Worm (Caenorhabditis elegans) whole organism, L1 larva: ENCODE measurements around the gene Y51H4A.5.
"Not testable (repeated sequence)": the region's sequence is repeated elsewhere in the genome, so short reads cannot be mapped to it uniquely, and the experiment has no call there.

Experiments used
- ceh-82 ChIP-seq, 3 experiments: fragments of 150-350 bp in 1 of 3; sonication (generic microtip) in 2 of 3; optimal IDR thresholded peaks; 2 replicates each; lab custom pipeline; 2014 to 2017; ENCODE audit warnings: missing biosample characterization in 3 of 3, missing genetic modification characterization in 3 of 3
- ceh-88 ChIP-seq: fragments of 200-800 bp; sonication (Bioruptor generic); IDR thresholded peaks from 2 replicates; pipeline ENCODE4 v1.3.6; 2022; ENCODE audit warnings: missing genetic modification characterization, missing compliant biosample characterization
- ces-1 ChIP-seq: fragments of 150-350 bp; optimal IDR thresholded peaks from 2 replicates; lab custom pipeline; 2014; ENCODE audit warnings: missing biosample characterization, missing genetic modification reagents, missing genetic modification characterization
- dpl-1 ChIP-seq, 3 experiments: fragments of 150-350 bp in 2 of 3; sonication (generic microtip) in 1 of 3; optimal IDR thresholded peaks; 2 replicates each; lab custom pipeline; 2014 to 2017; ENCODE audit warnings: missing biosample characterization in 3 of 3, missing genetic modification characterization in 3 of 3, missing genetic modification reagents in 3 of 3
- dsc-1 ChIP-seq: sonication (generic microtip); optimal IDR thresholded peaks from 2 replicates; lab custom pipeline; 2016; ENCODE audit warnings: mild to moderate bottlenecking, missing genetic modification characterization, missing compliant biosample characterization
- elt-2 ChIP-seq: sonication (generic microtip); optimal IDR thresholded peaks from 2 replicates; lab custom pipeline; 2016; ENCODE audit warnings: missing genetic modification characterization, mild to moderate bottlenecking, inconsistent platforms, missing compliant biosample characterization, missing genetic modification reagents
- grh-1 ChIP-seq: fragments of 200-800 bp; sonication (Bioruptor generic); IDR thresholded peaks from 2 replicates; pipeline ENCODE4 v1.3.6; 2022; ENCODE audit warnings: missing genetic modification reagents, missing genetic modification characterization, missing compliant biosample characterization
- lin-13 ChIP-seq: fragments of 150-350 bp; optimal IDR thresholded peaks from 2 replicates; lab custom pipeline; 2014; ENCODE audit warnings: missing biosample characterization, missing genetic modification reagents, missing genetic modification characterization
- lin-14 ChIP-seq: fragments of 200-800 bp; sonication (Bioruptor generic); optimal IDR thresholded peaks from 2 replicates; lab custom pipeline; 2018; ENCODE audit warnings: mild to moderate bottlenecking, missing genetic modification characterization, moderate library complexity, missing compliant biosample characterization
- mab-9 ChIP-seq: fragments of 200-800 bp; sonication (Bioruptor generic); IDR thresholded peaks from 2 replicates; pipeline ENCODE4 v1.3.6; 2022; ENCODE audit warnings: missing genetic modification reagents, missing genetic modification characterization, missing compliant biosample characterization
- mdl-1 ChIP-seq, 2 experiments: fragments of 150-350 bp; optimal IDR thresholded peaks; 2 replicates each; lab custom pipeline; 2014 to 2017; ENCODE audit warnings: missing biosample characterization in 2 of 2, missing genetic modification characterization in 2 of 2, inconsistent platforms in 1 of 2
- nhr-47 ChIP-seq: sonication (generic microtip); optimal IDR thresholded peaks from 2 replicates; lab custom pipeline; 2016; ENCODE audit warnings: mild to moderate bottlenecking, missing genetic modification characterization, moderate library complexity, missing compliant biosample characterization
- nhr-90 ChIP-seq: sonication (generic microtip); optimal IDR thresholded peaks from 2 replicates; lab custom pipeline; 2016; ENCODE audit warnings: mild to moderate bottlenecking, missing genetic modification characterization, missing compliant biosample characterization; ENCODE audit not compliant: poor library complexity
- pag-3 ChIP-seq: sonication (generic microtip); optimal IDR thresholded peaks from 2 replicates; lab custom pipeline; 2017; ENCODE audit warnings: missing genetic modification characterization, mild to moderate bottlenecking, missing compliant biosample characterization, antibody characterized with exemption, borderline replicate concordance; ENCODE audit not compliant: insufficient read depth
- pax-3 ChIP-seq: fragments of 200-800 bp; sonication (Bioruptor generic); optimal IDR thresholded peaks from 2 replicates; lab custom pipeline; 2018; ENCODE audit warnings: mild to moderate bottlenecking, missing genetic modification characterization, moderate library complexity, missing compliant biosample characterization
- skn-1 ChIP-seq: fragments of 150-350 bp; optimal IDR thresholded peaks from 2 replicates; lab custom pipeline; 2014; ENCODE audit warnings: missing biosample characterization, missing genetic modification characterization
- snpc-4 ChIP-seq: fragments of 150-350 bp; optimal IDR thresholded peaks from 2 replicates; lab custom pipeline; 2014; ENCODE audit warnings: missing biosample characterization, missing genetic modification characterization
- snu-23 ChIP-seq: sonication (generic microtip); optimal IDR thresholded peaks from 2 replicates; lab custom pipeline; 2016; ENCODE audit warnings: missing genetic modification characterization, missing compliant biosample characterization
- unc-62 ChIP-seq: fragments of 150-350 bp; optimal IDR thresholded peaks from 2 replicates; lab custom pipeline; 2014; ENCODE audit warnings: missing biosample characterization, missing genetic modification reagents, missing genetic modification characterization
- unc-86 ChIP-seq: sonication (generic microtip); optimal IDR thresholded peaks from 2 replicates; lab custom pipeline; 2016; ENCODE audit warnings: missing genetic modification characterization, missing compliant biosample characterization
- vab-15 ChIP-seq: sonication (generic microtip); optimal IDR thresholded peaks from 2 replicates; lab custom pipeline; 2017; ENCODE audit warnings: missing genotype, mild to moderate bottlenecking, missing genetic modification characterization, missing compliant biosample characterization

The Y51H4A.5 gene

DNA sequence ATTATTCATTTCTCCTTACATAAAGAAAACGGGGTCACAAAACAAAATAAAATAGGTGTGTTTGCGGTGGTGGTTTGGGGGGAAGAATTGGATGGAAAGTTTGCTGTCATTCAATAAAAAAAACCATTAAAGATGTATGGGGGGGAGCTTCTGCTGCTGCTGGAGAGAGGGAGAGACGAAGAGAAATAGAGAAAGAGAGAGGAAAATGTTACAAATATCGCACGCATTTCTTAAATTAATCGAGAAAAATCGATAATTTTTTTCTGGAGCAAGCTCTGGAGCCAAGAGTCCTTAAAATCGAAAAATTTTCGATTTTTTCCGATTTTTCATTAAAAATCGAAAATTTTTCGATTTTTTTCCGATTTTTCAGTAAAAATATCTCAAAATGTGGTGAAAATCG is 43.1 kb downstream of the Y51H4A.5 start:
- TF ChIP-seq lin-14 (GFP tag; lab: Kevin White, UChicago) (peak; percentile 6), ceh-88 (GFP tag; lab: Robert Waterston, UW) (no peak), dsc-1 (tag; lab: Kevin White, UChicago) (peak; percentile 47)

DNA sequence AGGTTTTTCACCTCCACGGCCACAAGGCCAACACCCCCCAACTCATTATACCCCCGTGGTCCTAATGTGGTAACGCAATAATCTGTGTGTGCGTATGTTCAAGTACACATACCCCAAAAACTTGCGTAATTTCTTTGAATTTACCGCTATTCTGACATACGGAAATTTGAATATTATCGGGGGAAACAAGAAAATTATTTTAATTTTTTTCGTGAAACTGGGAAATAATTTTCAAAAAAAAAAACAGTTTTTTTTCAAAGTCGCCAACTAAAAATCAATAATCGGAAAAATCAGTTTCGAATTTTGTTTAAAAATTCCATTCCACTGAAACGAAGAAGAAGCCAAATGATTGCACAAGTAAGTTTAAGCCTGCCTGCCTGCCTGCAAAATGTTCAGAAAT is 45.0 kb downstream of the Y51H4A.5 start, which contains the start of gene Y51H4A.938:
Gene Y51H4A.938, plus strand, starts transcription at position 301 of the 400 bp plus-strand sequence.
- not testable (repeated sequence) for TF ChIP-seq mab-9, unc-86, skn-1

DNA sequence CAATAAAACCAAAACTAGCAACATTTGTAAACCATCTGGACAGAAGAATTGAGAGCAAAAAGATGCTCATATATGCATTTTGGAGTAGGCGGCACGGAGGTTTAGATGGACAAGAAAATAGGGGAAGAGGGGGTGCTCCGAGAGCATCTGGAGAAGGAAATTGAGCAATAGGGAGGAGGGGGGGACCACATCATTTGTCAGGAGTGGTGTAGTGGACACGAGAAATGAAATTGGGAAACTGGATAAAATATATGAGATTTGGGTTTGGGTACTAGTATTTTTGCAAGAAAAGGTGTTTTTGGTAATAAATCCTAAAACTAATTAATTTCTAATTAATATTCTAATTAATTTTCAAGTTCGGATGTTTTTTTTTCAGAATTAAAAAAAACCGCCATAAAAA is 48.8 kb downstream of the Y51H4A.5 start, which contains the start of gene Y51H4A.1:
Gene Y51H4A.1, minus strand, starts transcription at position 127 of the 400 bp plus-strand sequence.
- TF ChIP-seq lin-14 (GFP tag; lab: Kevin White, UChicago) (peak; percentile 27), nhr-90 (no peak), unc-62 (GFP tag; lab: Kevin White, UChicago) (no peak)

DNA sequence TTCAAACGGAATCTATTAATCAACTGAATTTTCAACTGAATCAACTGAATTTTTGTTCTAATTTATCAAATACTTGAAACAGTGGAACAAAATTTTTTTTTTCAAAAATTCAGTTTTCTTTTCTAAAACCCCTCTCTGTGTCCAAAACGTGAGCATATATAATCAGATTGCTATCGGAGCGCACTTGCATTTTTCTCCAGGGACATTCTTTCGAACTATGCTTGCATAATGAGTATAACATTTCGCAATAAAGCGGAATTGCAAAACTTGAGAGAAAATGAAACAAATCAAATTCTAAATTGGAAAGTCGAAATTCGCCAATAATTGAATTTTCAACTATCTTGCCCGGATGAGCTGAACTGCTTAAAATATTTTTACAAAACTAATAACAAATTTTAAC is 49.9 kb downstream of the Y51H4A.5 start:
- TF ChIP-seq pax-3 (tag; lab: Kevin White, UChicago): no peak
- TF ChIP-seq pag-3 (tag; lab: Kevin White, UChicago): no peak
- TF ChIP-seq lin-13: no peak
- TF ChIP-seq grh-1 (GFP tag; lab: Robert Waterston, UW): no peak
- no peak for TF ChIP-seq snu-23 (GFP tag; lab: Kevin White, UChicago)
- TF ChIP-seq snpc-4 (tag; lab: Kevin White, UChicago): no peak
- peak in 1 of 3 experiments; percentile 33 for TF ChIP-seq ceh-82 (tag; optimal IDR thresholded peaks at IDR 0.05; lab: Kevin White, UChicago)
- no peak for TF ChIP-seq mdl-1 (tag; optimal IDR thresholded peaks at IDR 0.05; lab: Kevin White, UChicago)
- peak in 1 of 3 experiments; percentile 16 for TF ChIP-seq dpl-1 (GFP tag; optimal IDR thresholded peaks at IDR 0.05; lab: Kevin White, UChicago)
- TF ChIP-seq ces-1: peak; percentile 77
- no peak for TF ChIP-seq elt-2
- TF ChIP-seq vab-15 (tag; lab: Kevin White, UChicago): no peak
- no peak for TF ChIP-seq nhr-47 (tag; lab: Kevin White, UChicago)
